Fruit fly (Drosophila melanogaster): ENCODE results near the gene CG6938.

CG6938 gene

DNA sequence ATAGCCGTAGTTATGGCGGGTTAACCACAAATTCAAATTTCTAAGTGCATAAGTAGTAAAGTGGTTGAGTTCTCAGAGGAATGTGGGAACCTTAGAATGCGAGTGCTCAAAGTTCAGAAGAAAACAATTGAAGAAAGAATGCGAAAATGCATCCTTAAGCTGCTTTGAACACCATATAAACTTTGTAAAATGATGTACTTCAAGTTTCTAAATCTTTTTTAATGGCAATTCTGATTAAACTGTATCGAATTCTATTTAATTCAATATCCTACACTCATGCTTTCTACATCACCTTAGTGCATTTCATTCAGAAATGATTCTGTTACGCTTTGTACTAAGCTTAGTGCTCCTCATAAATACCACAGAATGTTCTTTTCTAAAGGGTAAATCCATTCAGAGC lies 47.6 kb downstream of the CG6938 start, which contains the start of gene CG43993:
CG43993 (plus strand) TSS at position 301 of the 400 bp plus-strand sequence.
- no peak for TF ChIP-seq CTCF (optimal IDR thresholded peaks at IDR 0.05)
- TF ChIP-seq CG8478 (optimal IDR thresholded peaks at IDR 0.05): no peak

- TF ChIP-seq CTCF (optimal IDR thresholded peaks at IDR 0.05) (no peak), CG8478 (optimal IDR thresholded peaks at IDR 0.05) (no peak)
These were observed 52.0 kb downstream of the CG6938 start for dm6 chr3L:12036658-12037057.

dm6 chr3L:12037449-12038163 lies 52.9 kb downstream of the CG6938 start:
- no peak for TF ChIP-seq CG8478 (optimal IDR thresholded peaks at IDR 0.05)
- no peak for TF ChIP-seq CTCF (optimal IDR thresholded peaks at IDR 0.05)

- TF ChIP-seq CG8478 (optimal IDR thresholded peaks at IDR 0.05) (no peak), CTCF (optimal IDR thresholded peaks at IDR 0.05) (no peak)
These were observed 54.4 kb downstream of the CG6938 start for dm6 chr3L:12039084-12039483.
